Worm (Caenorhabditis elegans): ENCODE results near the gene wdr-4.

DNA sequence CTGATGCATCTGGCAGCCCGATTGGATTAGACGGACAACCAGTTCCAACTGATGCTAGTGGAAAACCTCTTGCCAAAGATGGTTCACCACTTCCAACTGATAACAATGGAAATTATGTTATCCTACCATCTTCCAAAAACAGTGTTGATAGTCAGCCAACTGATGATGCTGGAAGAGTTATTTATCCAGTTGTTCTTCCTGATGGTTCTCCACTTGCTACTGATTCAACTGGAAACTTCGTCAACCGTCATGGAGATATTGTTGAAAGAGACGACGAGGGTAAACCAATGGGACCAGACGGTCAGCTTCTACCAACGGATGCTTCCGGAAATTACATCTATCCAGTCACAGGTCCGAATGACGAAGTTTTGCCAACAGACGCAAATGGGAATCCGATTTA, 31.2 kb downstream of the wdr-4 start:
- TF ChIP-seq pqm-1 (tag; optimal IDR thresholded peaks at IDR 0.05) (no peak), elt-2 (tag; optimal IDR thresholded peaks at IDR 0.05) (no peak), ceh-28 (tag; optimal IDR thresholded peaks at IDR 0.05) (no peak), egl-5 (tag; optimal IDR thresholded peaks at IDR 0.05) (no peak), skn-1 (tag; optimal IDR thresholded peaks at IDR 0.05) (no peak)

All from whole organism, L3 larva.